Fruit fly (Drosophila melanogaster) whole organism, wandering third instar larva: Measurements from ENCODE around the gene CG43083.

ENCODE experiments used
- Abd-B ChIP-seq: fragments of >200 bp; optimal IDR thresholded peaks from 2 replicates; lab custom pipeline; 2017; ENCODE audit warnings: missing biosample characterization, missing genetic modification characterization
- CG32264 ChIP-seq: fragments of 200-800 bp; sonication (Bioruptor generic); optimal IDR thresholded peaks from 2 replicates; lab custom pipeline; 2016; ENCODE audit warnings: missing biosample characterization, missing genetic modification characterization
- CG9705 ChIP-seq: fragments of 200-800 bp; sonication (Bioruptor generic); optimal IDR thresholded peaks from 2 replicates; lab custom pipeline; 2018; ENCODE audit warnings: missing biosample characterization, mild to moderate bottlenecking, missing genetic modification characterization
- CrebA ChIP-seq: fragments of 200-800 bp; sonication (Bioruptor generic); optimal IDR thresholded peaks from 2 replicates; lab custom pipeline; 2016; ENCODE audit warnings: missing biosample characterization, mild to moderate bottlenecking, missing genetic modification characterization, borderline replicate concordance
- Dfd ChIP-seq: fragments of >200 bp; optimal IDR thresholded peaks from 2 replicates; lab custom pipeline; 2017; ENCODE audit warnings: missing biosample characterization, missing genetic modification characterization
- Dif ChIP-seq: fragments of 200-275, 200-300 bp; sonication (Bioruptor generic); optimal IDR thresholded peaks from 2 replicates; lab custom pipeline; 2018; ENCODE audit warnings: missing biosample characterization, missing genetic modification characterization; ENCODE audit not compliant: partially characterized antibody
- GATAd ChIP-seq: sonication (Bioruptor generic); optimal IDR thresholded peaks from 2 replicates; lab custom pipeline; 2016; ENCODE audit warnings: missing biosample characterization, missing genetic modification characterization
- HLH106 ChIP-seq: fragments of 200-800 bp; optimal IDR thresholded peaks from 3 replicates; lab custom pipeline; 2019; ENCODE audit warnings: missing biosample characterization, mild to moderate bottlenecking, missing genetic modification characterization, moderate library complexity
- Hnf4 ChIP-seq: fragments of 200-800 bp; sonication (Bioruptor generic); optimal IDR thresholded peaks from 2 replicates; lab custom pipeline; 2016; ENCODE audit warnings: missing biosample characterization, mild to moderate bottlenecking, missing genetic modification characterization
- Hr78 ChIP-seq: fragments of >200 bp; optimal IDR thresholded peaks from 2 replicates; lab custom pipeline; 2017; ENCODE audit warnings: missing biosample characterization, missing genetic modification characterization
- Hr83 ChIP-seq: fragments of 200-300 bp; sonication (Bioruptor generic); optimal IDR thresholded peaks from 2 replicates; lab custom pipeline; 2016; ENCODE audit warnings: missing biosample characterization, mild to moderate bottlenecking, missing genetic modification characterization, moderate library complexity; ENCODE audit not compliant: poor library complexity, severe bottlenecking
- Jra ChIP-seq: sonication (Bioruptor generic); optimal IDR thresholded peaks from 2 replicates; lab custom pipeline; 2016; ENCODE audit warnings: missing biosample characterization, missing genetic modification characterization
- Mio ChIP-seq: sonication (Bioruptor generic); optimal IDR thresholded peaks from 2 replicates; lab custom pipeline; 2016; ENCODE audit warnings: missing biosample characterization, missing genetic modification characterization
- Myc ChIP-seq: fragments of >200 bp; optimal IDR thresholded peaks from 2 replicates; lab custom pipeline; 2017
- N ChIP-seq: fragments of >200 bp; optimal IDR thresholded peaks from 2 replicates; lab custom pipeline; 2018; ENCODE audit warnings: missing biosample characterization, missing external identifiers, missing genetic modification characterization
- OdsH ChIP-seq: fragments of 200-800 bp; sonication (Bioruptor generic); optimal IDR thresholded peaks from 2 replicates; lab custom pipeline; 2016; ENCODE audit warnings: missing biosample characterization, mild to moderate bottlenecking, missing genetic modification characterization
- Rel ChIP-seq, 2 experiments: fragments of 200-800 bp; sonication (Bioruptor generic) in 1 of 2; optimal IDR thresholded peaks; 2 replicates in 1 of 2; 3 replicates in 1 of 2; lab custom pipeline; 2016 to 2019; ENCODE audit warnings: mild to moderate bottlenecking in 2 of 2, missing biosample characterization in 2 of 2, missing genetic modification characterization in 2 of 2, moderate library complexity in 1 of 2
- Sp1 ChIP-seq: fragments of 200-800 bp; sonication (Bioruptor generic); optimal IDR thresholded peaks from 3 replicates; lab custom pipeline; 2019; ENCODE audit warnings: missing biosample characterization, mild to moderate bottlenecking, missing genetic modification characterization, moderate library complexity
- Vsx2 ChIP-seq: fragments of 200-300, 225-300 bp; sonication (Bioruptor generic); optimal IDR thresholded peaks from 2 replicates; lab custom pipeline; 2018; ENCODE audit warnings: missing biosample characterization, missing genetic modification characterization; ENCODE audit not compliant: partially characterized antibody
- br ChIP-seq: fragments of 200-800 bp; sonication (Bioruptor generic); optimal IDR thresholded peaks from 2 replicates; lab custom pipeline; 2016; ENCODE audit warnings: missing biosample characterization, missing genetic modification characterization
- brk ChIP-seq: fragments of 200-800 bp; sonication (Bioruptor generic); optimal IDR thresholded peaks from 2 replicates; lab custom pipeline; 2016; ENCODE audit warnings: missing biosample characterization, mild to moderate bottlenecking, missing genetic modification characterization
- dl ChIP-seq, 2 experiments: fragments of 175-275, 200-275 bp in 1 of 2; fragments of 200-275 bp in 1 of 2; sonication (Bioruptor generic); optimal IDR thresholded peaks; lab custom pipeline; 2018; ENCODE audit warnings: mild to moderate bottlenecking in 2 of 2, missing biosample characterization in 2 of 2, missing genetic modification characterization in 2 of 2, moderate library complexity in 2 of 2; ENCODE audit not compliant: partially characterized antibody in 2 of 2, insufficient read depth in 1 of 2
- dmrt93B ChIP-seq: fragments of 200-800 bp; sonication (Bioruptor generic); optimal IDR thresholded peaks from 2 replicates; lab custom pipeline; 2018; ENCODE audit warnings: missing biosample characterization, mild to moderate bottlenecking, missing genetic modification characterization
- dsf ChIP-seq: sonication (Bioruptor generic); optimal IDR thresholded peaks from 2 replicates; lab custom pipeline; 2016; ENCODE audit warnings: missing biosample characterization, missing genetic modification characterization, borderline replicate concordance
- ey ChIP-seq: fragments of 200-800 bp; sonication (Bioruptor generic); optimal IDR thresholded peaks from 2 replicates; lab custom pipeline; 2016; ENCODE audit warnings: missing biosample characterization, missing genetic modification characterization
- foxo ChIP-seq, 2 experiments: fragments of 200-800 bp; sonication (Bioruptor generic); optimal IDR thresholded peaks; 2 replicates in 1 of 2; 3 replicates in 1 of 2; lab custom pipeline; 2016 to 2017; ENCODE audit warnings: missing biosample characterization in 2 of 2, missing genetic modification characterization in 2 of 2
- fru ChIP-seq: fragments of 200-800 bp; sonication (Bioruptor generic); optimal IDR thresholded peaks from 3 replicates; lab custom pipeline; 2016; ENCODE audit warnings: missing biosample characterization, mild to moderate bottlenecking, missing genetic modification characterization
- h ChIP-seq: fragments of 200-800 bp; sonication (Bioruptor generic); optimal IDR thresholded peaks from 3 replicates; lab custom pipeline; 2016; ENCODE audit warnings: missing biosample characterization, mild to moderate bottlenecking, missing genetic modification characterization
- jim ChIP-seq: fragments of 175-275, 200-325 bp; sonication (Bioruptor generic); optimal IDR thresholded peaks from 2 replicates; lab custom pipeline; 2016; ENCODE audit warnings: missing biosample characterization, mild to moderate bottlenecking, missing genetic modification characterization
- lola ChIP-seq: fragments of >200 bp; optimal IDR thresholded peaks from 2 replicates; lab custom pipeline; 2017; ENCODE audit warnings: missing biosample characterization, missing genetic modification characterization
- pan ChIP-seq: fragments of >200 bp; optimal IDR thresholded peaks from 2 replicates; lab custom pipeline; 2017
- psq ChIP-seq: fragments of 200-800 bp; sonication (Bioruptor generic); optimal IDR thresholded peaks from 3 replicates; lab custom pipeline; 2017; ENCODE audit warnings: missing biosample characterization, mild to moderate bottlenecking, missing genetic modification characterization, moderate library complexity
- rgr ChIP-seq: fragments of 200-800 bp; sonication (Bioruptor generic); optimal IDR thresholded peaks from 3 replicates; lab custom pipeline; 2016; ENCODE audit warnings: missing biosample characterization, mild to moderate bottlenecking, missing genetic modification characterization
- sage ChIP-seq: fragments of 200-800 bp; sonication (Bioruptor generic); optimal IDR thresholded peaks from 2 replicates; lab custom pipeline; 2016; ENCODE audit warnings: missing biosample characterization, mild to moderate bottlenecking, missing genetic modification characterization
- sv ChIP-seq: fragments of 200-800 bp; sonication (Bioruptor generic); optimal IDR thresholded peaks from 3 replicates; lab custom pipeline; 2016; ENCODE audit warnings: missing biosample characterization, missing genetic modification characterization
- tai ChIP-seq: sonication (Bioruptor generic); optimal IDR thresholded peaks from 2 replicates; lab custom pipeline; 2016; ENCODE audit warnings: missing biosample characterization, missing genetic modification characterization
- usp ChIP-seq: fragments of >200 bp; optimal IDR thresholded peaks from 2 replicates; lab custom pipeline; 2017; ENCODE audit warnings: missing biosample characterization, missing genetic modification characterization
- woc ChIP-seq: sonication (Bioruptor generic); optimal IDR thresholded peaks from 2 replicates; lab custom pipeline; 2016; ENCODE audit warnings: missing biosample characterization, mild to moderate bottlenecking, missing genetic modification characterization

Gene CG43083

DNA sequence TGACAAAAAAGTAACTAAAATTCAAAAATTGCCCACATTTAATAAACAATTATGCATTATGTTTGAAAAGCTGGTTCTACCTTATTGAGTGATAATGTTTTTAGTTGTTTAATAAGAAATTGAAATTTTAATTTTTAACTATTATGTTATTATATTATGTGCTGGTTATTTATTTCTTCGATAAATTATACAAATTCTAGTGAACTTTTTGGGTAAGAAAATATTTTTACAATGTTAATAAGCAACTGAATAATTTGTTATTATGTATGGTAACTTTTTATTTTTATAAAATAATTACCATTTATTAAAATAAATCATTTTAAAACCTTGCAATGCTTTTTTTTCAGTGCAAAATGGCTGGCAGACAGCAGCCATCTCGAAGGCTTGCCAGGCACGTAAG, 31.9 kb upstream of the CG43083 start:
- TF ChIP-seq Rel (GFP tag; optimal IDR thresholded peaks at IDR 0.05; lab: Kevin White, UChicago) (no peak), Rel (tag; optimal IDR thresholded peaks at IDR 0.05; lab: Kevin White, UChicago) (no peak), dmrt93B (no peak), fru (GFP tag; lab: Kevin White, UChicago) (no peak), Vsx2 (no peak), lola (GFP tag; lab: Kevin White, UChicago) (no peak), h (GFP tag; lab: Kevin White, UChicago) (no peak), dsf (GFP tag; lab: Kevin White, UChicago) (no peak), Hr83 (GFP tag; lab: Kevin White, UChicago) (no peak), CrebA (GFP tag; lab: Kevin White, UChicago) (no peak), rgr (no peak), usp (GFP tag; lab: Kevin White, UChicago) (no peak), psq (GFP tag; lab: Kevin White, UChicago) (no peak), Sp1 (GFP tag; lab: Kevin White, UChicago) (no peak), Myc (lab: Kevin White, UChicago) (no peak), OdsH (GFP tag; lab: Kevin White, UChicago) (no peak), jim (GFP tag; lab: Kevin White, UChicago) (no peak), Abd-B (GFP tag; lab: Kevin White, UChicago) (no peak)

- TF ChIP-seq ey (no peak), woc (GFP tag; lab: Kevin White, UChicago) (no peak), psq (GFP tag; lab: Kevin White, UChicago) (no peak), Hr78 (no peak), Dfd (no peak), usp (GFP tag; lab: Kevin White, UChicago) (no peak), dmrt93B (no peak), Myc (lab: Kevin White, UChicago) (no peak), Mio (GFP tag; lab: Kevin White, UChicago) (no peak), Vsx2 (no peak), Hnf4 (GFP tag; lab: Kevin White, UChicago) (no peak), Jra (no peak), Abd-B (GFP tag; lab: Kevin White, UChicago) (no peak), Hr83 (GFP tag; lab: Kevin White, UChicago) (no peak), pan (no peak)
Observed at dm6 chr3L:15616900-15617299, 31.5 kb upstream of the CG43083 start.

DNA sequence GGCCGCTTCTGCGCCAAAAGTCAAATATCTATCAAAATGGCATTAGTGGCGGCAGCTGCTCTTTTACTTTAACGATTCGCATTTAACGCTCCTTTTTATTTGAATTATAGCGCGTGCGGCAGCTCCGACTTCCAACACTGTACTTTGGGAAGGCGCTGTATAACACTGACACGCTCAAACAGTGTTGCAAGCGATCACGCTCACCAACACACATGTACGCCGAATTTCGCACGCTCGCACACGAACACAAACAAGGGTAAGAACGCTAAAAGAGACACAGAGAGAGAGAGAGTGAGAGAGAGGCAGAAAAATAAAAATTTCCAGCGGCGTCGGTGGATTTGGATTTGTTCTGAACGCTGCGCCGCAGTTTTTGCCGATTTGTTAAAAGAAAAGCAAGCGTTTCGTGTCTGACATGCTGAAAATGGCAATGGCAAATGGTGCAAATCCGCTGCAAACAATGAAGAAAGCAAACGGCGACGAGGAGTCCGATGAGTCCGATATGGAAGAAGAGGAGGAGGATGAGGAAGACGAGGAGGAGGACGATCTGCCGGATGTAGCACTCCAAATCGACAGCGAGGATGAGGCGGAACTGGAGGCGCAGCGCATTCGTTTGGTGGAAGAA, 28.6 kb upstream of the CG43083 start, which contains the start of gene Phs:
Phs (plus strand) TSS at position 276 of the 622 bp plus-strand sequence.
- no peak for TF ChIP-seq usp (GFP tag; lab: Kevin White, UChicago)
- TF ChIP-seq Hr83 (GFP tag; lab: Kevin White, UChicago) = peak; percentile 99
- TF ChIP-seq ey = peak; percentile 88
- TF ChIP-seq N (GFP tag; lab: Kevin White, UChicago) = peak; percentile 29
- TF ChIP-seq CG32264 = peak; percentile 89
- TF ChIP-seq h (GFP tag; lab: Kevin White, UChicago) = peak; percentile 94
- TF ChIP-seq dmrt93B = peak; percentile 78
- TF ChIP-seq tai (GFP tag; lab: Kevin White, UChicago) = peak; percentile 95
- peak; percentile 94 for TF ChIP-seq Jra
- peak; percentile 87 for TF ChIP-seq psq (GFP tag; lab: Kevin White, UChicago)
- TF ChIP-seq lola (GFP tag; lab: Kevin White, UChicago) = no peak
- peak; percentile 87 for TF ChIP-seq fru (GFP tag; lab: Kevin White, UChicago)
- peak; percentile 71 for TF ChIP-seq Sp1 (GFP tag; lab: Kevin White, UChicago)
- peak; percentile 23 for TF ChIP-seq Myc (lab: Kevin White, UChicago)
- TF ChIP-seq woc (GFP tag; lab: Kevin White, UChicago) = peak; percentile 60
- peak; percentile 70 for TF ChIP-seq sv
- TF ChIP-seq pan = no peak
- peak; percentile 78 for TF ChIP-seq CG9705
- TF ChIP-seq dsf (GFP tag; lab: Kevin White, UChicago) = peak; percentile 85
- no peak for TF ChIP-seq Hr78
- peak; percentile 94 for TF ChIP-seq br
- TF ChIP-seq Rel (GFP tag; optimal IDR thresholded peaks at IDR 0.05; lab: Kevin White, UChicago) = no peak
- peak; percentile 82 for TF ChIP-seq Rel (tag; optimal IDR thresholded peaks at IDR 0.05; lab: Kevin White, UChicago)
- peak; percentile 55 for TF ChIP-seq sage (GFP tag; lab: Kevin White, UChicago)
- peak; percentile 73 for TF ChIP-seq HLH106 (tag; lab: Kevin White, UChicago)
- peak; percentile 85 for TF ChIP-seq brk
- peak; percentile 67 for TF ChIP-seq Dif (GFP tag; lab: Kevin White, UChicago)
- peak; percentile 21 to 62 for TF ChIP-seq dl (GFP tag; optimal IDR thresholded peaks at IDR 0.05; lab: Kevin White, UChicago; ENCODE audit: insufficient read depth in 1 of 2, partially characterized antibody in 2 of 2)
- no peak for TF ChIP-seq Abd-B (GFP tag; lab: Kevin White, UChicago)
- TF ChIP-seq Dfd = no peak
- TF ChIP-seq rgr = peak; percentile 95
- TF ChIP-seq Mio (GFP tag; lab: Kevin White, UChicago) = peak; percentile 81
- peak; percentile 48 for TF ChIP-seq Vsx2
- TF ChIP-seq jim (GFP tag; lab: Kevin White, UChicago) = peak; percentile 26
- TF ChIP-seq CrebA (GFP tag; lab: Kevin White, UChicago) = peak; percentile 28
- peak; percentile 81 for TF ChIP-seq GATAd (GFP tag; lab: Kevin White, UChicago)
- TF ChIP-seq OdsH (GFP tag; lab: Kevin White, UChicago) = peak; percentile 79
- TF ChIP-seq Hnf4 (GFP tag; lab: Kevin White, UChicago) = peak; percentile 98
- TF ChIP-seq foxo (GFP tag; optimal IDR thresholded peaks at IDR 0.05; lab: Kevin White, UChicago) = peak; percentile 64 to 95
